Fruit fly (Drosophila melanogaster) whole organism, embryonic: Measurements from ENCODE around the gene DENR.

ENCODE experiments used
- B-H1 ChIP-seq: fragments of 200-800 bp; sonication (Bioruptor generic); IDR thresholded peaks from 3 replicates; pipeline ENCODE4 v1.3.6; 2022; ENCODE audit warnings: missing biosample characterization, missing genetic modification characterization
- CG11456 ChIP-seq: fragments of 200-800 bp; sonication (Bioruptor generic); IDR thresholded peaks from 3 replicates; pipeline ENCODE4 v1.3.6; 2022; ENCODE audit warnings: missing biosample characterization, missing genetic modification characterization
- CG11560 ChIP-seq: fragments of 200-800 bp; sonication (Bioruptor generic); IDR thresholded peaks from 3 replicates; pipeline ENCODE4 v1.3.6; 2022; ENCODE audit warnings: missing biosample characterization, missing genetic modification characterization
- CG12071 ChIP-seq: fragments of 200-800 bp; sonication (Bioruptor generic); optimal IDR thresholded peaks from 3 replicates; lab custom pipeline; 2018; ENCODE audit warnings: missing biosample characterization, mild to moderate bottlenecking, missing genetic modification characterization
- CG13894 ChIP-seq: fragments of 200-800 bp; sonication (Bioruptor generic); optimal IDR thresholded peaks from 3 replicates; lab custom pipeline; 2018; ENCODE audit warnings: missing biosample characterization, mild to moderate bottlenecking, missing genetic modification characterization, moderate library complexity
- CG14667 ChIP-seq: fragments of 200-800 bp; sonication (Bioruptor generic); IDR thresholded peaks from 2 replicates; pipeline ENCODE4 v1.3.6; 2022; ENCODE audit warnings: missing biosample characterization, missing genetic modification characterization
- CG14965 ChIP-seq: fragments of 200-800 bp; sonication (Bioruptor generic); optimal IDR thresholded peaks from 2 replicates; lab custom pipeline; 2016; ENCODE audit warnings: missing biosample characterization, missing genetic modification characterization, borderline replicate concordance
- CG15269 ChIP-seq: fragments of 200-800 bp; sonication (Bioruptor generic); optimal IDR thresholded peaks from 2 replicates; lab custom pipeline; 2018; ENCODE audit warnings: missing biosample characterization, mild to moderate bottlenecking, missing genetic modification characterization, moderate library complexity
- CG15696 ChIP-seq: fragments of 200-800 bp; sonication (Bioruptor generic); optimal IDR thresholded peaks from 2 replicates; lab custom pipeline; 2019; ENCODE audit warnings: missing biosample characterization, mild to moderate bottlenecking, missing genetic modification characterization, moderate library complexity
- CG17359 ChIP-seq: fragments of 200-800 bp; sonication (Bioruptor generic); optimal IDR thresholded peaks from 3 replicates; lab custom pipeline; 2018; ENCODE audit warnings: missing biosample characterization, mild to moderate bottlenecking, missing genetic modification characterization, moderate library complexity
- CG1792 ChIP-seq: fragments of 200-800 bp; sonication (Bioruptor generic); optimal IDR thresholded peaks from 2 replicates; lab custom pipeline; 2016; ENCODE audit warnings: missing biosample characterization, missing genetic modification characterization
- CG2199 ChIP-seq: fragments of 200-800 bp; sonication (Bioruptor generic); IDR thresholded peaks from 3 replicates; pipeline ENCODE4 v1.3.6; 2022; ENCODE audit warnings: missing biosample characterization, missing genetic modification characterization
- CG2678 ChIP-seq: fragments of 200-800 bp; sonication (Bioruptor generic); optimal IDR thresholded peaks from 3 replicates; lab custom pipeline; 2019; ENCODE audit warnings: missing biosample characterization, mild to moderate bottlenecking, missing genetic modification characterization, moderate library complexity
- CG30020 ChIP-seq: fragments of 200-800 bp; optimal IDR thresholded peaks from 2 replicates; lab custom pipeline; 2019; ENCODE audit warnings: missing biosample characterization, mild to moderate bottlenecking, missing genetic modification characterization, moderate library complexity
- CG33557 ChIP-seq: fragments of 200-800 bp; sonication (Bioruptor generic); optimal IDR thresholded peaks from 2 replicates; lab custom pipeline; 2019; ENCODE audit warnings: missing biosample characterization, mild to moderate bottlenecking, missing genetic modification characterization, moderate library complexity
- CG34224 ChIP-seq: fragments of 200-800 bp; sonication (Bioruptor generic); IDR thresholded peaks from 3 replicates; pipeline ENCODE4 v1.3.6; 2022; ENCODE audit warnings: missing biosample characterization, missing genetic modification characterization; ENCODE audit not compliant: partially characterized antibody
- CG3726 ChIP-seq: fragments of 200-800 bp; sonication (Bioruptor generic); IDR thresholded peaks from 3 replicates; pipeline ENCODE4, ENCODE4 v1.3.6; 2022; ENCODE audit warnings: missing biosample characterization, missing genetic modification characterization
- CG4424 ChIP-seq: fragments of 200-800 bp; sonication (Bioruptor generic); optimal IDR thresholded peaks from 3 replicates; lab custom pipeline; 2016; ENCODE audit warnings: missing biosample characterization, missing genetic modification characterization
- CG4617 ChIP-seq: fragments of 200-800 bp; sonication (Bioruptor generic); optimal IDR thresholded peaks from 3 replicates; lab custom pipeline; 2016; ENCODE audit warnings: missing biosample characterization, missing genetic modification characterization, borderline replicate concordance
- CG4854 ChIP-seq: fragments of 200-800 bp; sonication (Bioruptor generic); optimal IDR thresholded peaks from 2 replicates; lab custom pipeline; 2016; ENCODE audit warnings: missing biosample characterization, missing genetic modification characterization, inconsistent platforms
- CG5953 ChIP-seq: fragments of 200-800 bp; sonication (Bioruptor generic); IDR thresholded peaks from 2 replicates; pipeline ENCODE4 v1.3.6; 2022; ENCODE audit warnings: missing biosample characterization, missing genetic modification characterization
- CG6175 ChIP-seq: fragments of 200-800 bp; sonication (Bioruptor generic); IDR thresholded peaks from 3 replicates; pipeline ENCODE4 v1.3.6; 2022; ENCODE audit warnings: missing biosample characterization, missing genetic modification characterization
- CG6813 ChIP-seq: fragments of 200-800 bp; sonication (Bioruptor generic); optimal IDR thresholded peaks from 2 replicates; lab custom pipeline; 2017; ENCODE audit warnings: missing biosample characterization, missing genetic modification characterization, mild to moderate bottlenecking, moderate library complexity, missing genetic modification reagents
- CG7839 ChIP-seq: fragments of 200-800 bp; sonication (Bioruptor generic); optimal IDR thresholded peaks from 3 replicates; lab custom pipeline; 2018; ENCODE audit warnings: missing biosample characterization, mild to moderate bottlenecking, missing genetic modification characterization, moderate library complexity
- CG8089 ChIP-seq: fragments of 200-800 bp; sonication (Bioruptor generic); optimal IDR thresholded peaks from 3 replicates; lab custom pipeline; 2016; ENCODE audit warnings: missing biosample characterization, missing genetic modification characterization
- CG8924 ChIP-seq: fragments of 200-800 bp; optimal IDR thresholded peaks from 3 replicates; lab custom pipeline; 2019; ENCODE audit warnings: missing biosample characterization, mild to moderate bottlenecking, missing genetic modification characterization, moderate library complexity
- CG9932 ChIP-seq: fragments of 200-800 bp; sonication (Bioruptor generic); IDR thresholded peaks from 2 replicates; pipeline ENCODE4 v1.3.6; 2022; ENCODE audit warnings: missing biosample characterization, missing genetic modification characterization
- Camta ChIP-seq: fragments of 200-800 bp; sonication (Bioruptor generic); optimal IDR thresholded peaks from 2 replicates; lab custom pipeline; 2016; ENCODE audit warnings: missing biosample characterization, missing genetic modification characterization
- D ChIP-seq, 2 experiments: fragments of 200-800 bp in 1 of 2; fragments of >200 bp in 1 of 2; sonication (Bioruptor generic) in 1 of 2; optimal IDR thresholded peaks; 2 replicates in 1 of 2; 3 replicates in 1 of 2; lab custom pipeline; 2017; ENCODE audit warnings: mild to moderate bottlenecking in 1 of 2, missing biosample characterization in 1 of 2, missing genetic modification characterization in 1 of 2, missing genetic modification reagents in 1 of 2
- Dek ChIP-seq: fragments of 200-800 bp; sonication (Bioruptor generic); optimal IDR thresholded peaks from 3 replicates; lab custom pipeline; 2019; ENCODE audit warnings: missing biosample characterization, mild to moderate bottlenecking, missing genetic modification characterization, moderate library complexity
- E2f2 ChIP-seq: fragments of 200-800 bp; sonication (Bioruptor generic); IDR thresholded peaks from 2 replicates; pipeline ENCODE4 v1.3.6; 2022; ENCODE audit warnings: missing biosample characterization, missing genetic modification characterization
- GATAe ChIP-seq: fragments of 200-800 bp; sonication (Bioruptor generic); conservative IDR thresholded peaks from 2 replicates; pipeline ENCODE4 v1.3.6; 2022; ENCODE audit warnings: missing biosample characterization, missing genetic modification characterization
- Hr78 ChIP-seq, 2 experiments: fragments of 200-800 bp in 1 of 2; fragments of >200 bp in 1 of 2; sonication (Bioruptor generic) in 1 of 2; optimal IDR thresholded peaks; 2 replicates each; lab custom pipeline; 2017 to 2019; ENCODE audit warnings: missing biosample characterization in 2 of 2, missing genetic modification characterization in 2 of 2, mild to moderate bottlenecking in 1 of 2, moderate library complexity in 1 of 2
- Mad ChIP-seq: fragments of 200-800 bp; sonication (Bioruptor generic); optimal IDR thresholded peaks from 2 replicates; lab custom pipeline; 2016; ENCODE audit warnings: missing biosample characterization, missing genetic modification characterization
- bcd ChIP-seq: fragments of 200-800 bp; sonication (Bioruptor generic); optimal IDR thresholded peaks from 2 replicates; lab custom pipeline; 2017; ENCODE audit warnings: missing biosample characterization, mild to moderate bottlenecking, missing genetic modification characterization
- crc ChIP-seq: fragments of 200-800 bp; sonication (Bioruptor generic); optimal IDR thresholded peaks from 2 replicates; lab custom pipeline; 2016; ENCODE audit warnings: missing biosample characterization, missing genetic modification characterization
- cwo ChIP-seq: fragments of 200-800 bp; sonication (Bioruptor generic); optimal IDR thresholded peaks from 3 replicates; lab custom pipeline; 2017; ENCODE audit warnings: missing biosample characterization, missing genetic modification characterization, mild to moderate bottlenecking, moderate library complexity, missing genetic modification reagents
- exex ChIP-seq: fragments of 200-800 bp; sonication (Bioruptor generic); optimal IDR thresholded peaks from 4 replicates; lab custom pipeline; 2018; ENCODE audit warnings: missing biosample characterization, mild to moderate bottlenecking, missing genetic modification characterization, moderate library complexity
- gro ChIP-seq: fragments of 200-800 bp; sonication (Bioruptor generic); optimal IDR thresholded peaks from 2 replicates; lab custom pipeline; 2016; ENCODE audit warnings: missing biosample characterization, missing genetic modification characterization
- gsb ChIP-seq: fragments of 200-800 bp; sonication (Bioruptor generic); IDR thresholded peaks from 2 replicates; pipeline ENCODE4 v1.3.6; 2022; ENCODE audit warnings: missing biosample characterization, missing genetic modification characterization
- hkb ChIP-seq, 2 experiments: fragments of 200-800 bp in 1 of 2; fragments of >200 bp in 1 of 2; sonication (Bioruptor generic) in 1 of 2; IDR thresholded peaks in 1 of 2; optimal IDR thresholded peaks in 1 of 2; 2 replicates each; pipeline versions ENCODE4 v1.3.6 to Lab custom; 2017 to 2022; ENCODE audit warnings: missing biosample characterization in 1 of 2, missing genetic modification characterization in 1 of 2
- jigr1 ChIP-seq: fragments of 200-800 bp; sonication (Bioruptor generic); IDR thresholded peaks from 3 replicates; pipeline ENCODE4 v1.3.6; 2022; ENCODE audit warnings: missing biosample characterization, missing genetic modification characterization
- luna ChIP-seq: fragments of 200-800 bp; sonication (Bioruptor generic); optimal IDR thresholded peaks from 2 replicates; lab custom pipeline; 2016; ENCODE audit warnings: missing biosample characterization, missing genetic modification characterization
- peb ChIP-seq: fragments of 200-800 bp; sonication (Bioruptor generic); IDR thresholded peaks from 2 replicates; pipeline ENCODE4 v1.3.6; 2022; ENCODE audit warnings: missing biosample characterization, missing genetic modification characterization
- psq ChIP-seq: fragments of 200-800 bp; sonication (Bioruptor generic); optimal IDR thresholded peaks from 2 replicates; lab custom pipeline; 2017; ENCODE audit warnings: missing biosample characterization, missing genetic modification characterization
- salm ChIP-seq: fragments of 200-800 bp; sonication (Bioruptor generic); optimal IDR thresholded peaks from 2 replicates; lab custom pipeline; 2018; ENCODE audit warnings: missing biosample characterization, mild to moderate bottlenecking, missing genetic modification characterization
- sisA ChIP-seq: fragments of 200-800 bp; sonication (Bioruptor generic); IDR thresholded peaks from 2 replicates; pipeline ENCODE4 v1.3.6; 2022; ENCODE audit warnings: missing biosample characterization, missing genetic modification characterization
- ssp ChIP-seq: fragments of 200-800 bp; sonication (Bioruptor generic); IDR thresholded peaks from 2 replicates; pipeline ENCODE4 v1.3.6; 2022; ENCODE audit warnings: missing biosample characterization, missing genetic modification characterization
- z ChIP-seq: fragments of 200-800 bp; sonication (Bioruptor generic); IDR thresholded peaks from 3 replicates; pipeline ENCODE4 v1.3.6; 2022; ENCODE audit warnings: missing biosample characterization, missing genetic modification characterization
- zf30C ChIP-seq: fragments of 200-800 bp; sonication (Bioruptor generic); optimal IDR thresholded peaks from 3 replicates; lab custom pipeline; 2018; ENCODE audit warnings: missing biosample characterization, mild to moderate bottlenecking, missing genetic modification characterization

Gene DENR

DNA sequence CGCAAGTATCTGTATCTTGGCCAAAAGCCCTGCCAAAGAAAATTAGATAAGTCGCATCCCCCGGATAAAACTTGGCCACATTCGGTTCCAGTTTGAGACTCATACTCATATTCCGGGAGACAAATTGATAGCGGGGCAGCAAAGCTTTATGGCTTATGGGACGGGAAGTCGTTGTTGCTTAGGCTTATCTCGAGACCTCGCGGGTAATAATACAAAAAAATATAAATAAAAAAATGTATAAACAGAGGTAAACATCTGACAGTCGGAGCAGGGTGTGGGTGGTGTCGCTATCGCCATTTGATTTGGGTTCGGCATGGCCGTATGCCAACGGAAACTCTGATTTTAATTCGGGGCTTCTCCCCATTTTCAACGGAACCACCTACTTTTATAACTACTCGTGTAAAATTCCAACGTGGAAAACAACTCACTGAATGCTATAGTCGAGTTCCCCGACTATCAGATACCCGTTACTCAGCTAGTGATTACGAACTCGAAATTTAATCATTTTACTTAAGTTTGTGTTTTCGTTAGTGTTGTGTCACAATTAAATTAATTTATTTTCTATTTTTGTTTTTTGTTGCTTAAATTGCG is 48.7 kb downstream of the DENR start (continued):
- no peak for TF ChIP-seq CG1792 (GFP tag; lab: Kevin White, UChicago)
- TF ChIP-seq CG13894 (tag; lab: Kevin White, UChicago) = peak; percentile 79
- TF ChIP-seq CG34224 (GFP tag; lab: Robert Waterston, UW) = no peak
- TF ChIP-seq CG2199 (GFP tag; lab: Robert Waterston, UW) = 0 out of 3 replicates have a peak, but pooled peaks have one; percentile 16
- TF ChIP-seq CG2678 (tag; lab: Kevin White, UChicago) = peak; percentile 10
- no peak for TF ChIP-seq B-H1 (GFP tag; lab: Robert Waterston, UW)
- TF ChIP-seq sisA (GFP tag; lab: Robert Waterston, UW) = no peak
- no peak for TF ChIP-seq CG14965
- no peak for TF ChIP-seq zf30C (GFP tag; lab: Kevin White, UChicago)
- TF ChIP-seq jigr1 = no peak
- TF ChIP-seq hkb (optimal IDR thresholded peaks at IDR 0.05; lab: Kevin White, UChicago) = no peak
- no peak for TF ChIP-seq hkb (GFP tag; IDR thresholded peaks at IDR 0.05; lab: Robert Waterston, UW)
- no peak for TF ChIP-seq CG15269 (tag; lab: Kevin White, UChicago)
- TF ChIP-seq cwo (GFP tag; lab: Kevin White, UChicago) = peak; percentile 6
- no peak for TF ChIP-seq CG14667 (GFP tag; lab: Robert Waterston, UW)
- no peak for TF ChIP-seq CG15696 (tag; lab: Kevin White, UChicago)
- TF ChIP-seq CG4854 (GFP tag; lab: Kevin White, UChicago) = no peak
- no peak for TF ChIP-seq CG6175 (GFP tag; lab: Robert Waterston, UW)
- no peak for TF ChIP-seq CG4617
- no peak for TF ChIP-seq CG3726 (GFP tag; lab: Robert Waterston, UW)
- no peak for TF ChIP-seq CG9932
- TF ChIP-seq CG17359 (tag; lab: Kevin White, UChicago) = no peak
- no peak for TF ChIP-seq CG30020 (tag; lab: Kevin White, UChicago)
- TF ChIP-seq D (optimal IDR thresholded peaks at IDR 0.05; lab: Kevin White, UChicago) = no peak
- TF ChIP-seq D (GFP tag; optimal IDR thresholded peaks at IDR 0.05; lab: Kevin White, UChicago) = no peak
- TF ChIP-seq psq (GFP tag; lab: Kevin White, UChicago) = no peak
- no peak for TF ChIP-seq CG12071
- TF ChIP-seq GATAe (GFP tag; lab: Robert Waterston, UW) = no peak
- TF ChIP-seq exex (tag; lab: Kevin White, UChicago) = peak; percentile 3
- no peak for TF ChIP-seq CG11456 (GFP tag; lab: Robert Waterston, UW)
- TF ChIP-seq gsb (GFP tag; lab: Robert Waterston, UW) = no peak
- TF ChIP-seq z (GFP tag; lab: Robert Waterston, UW) = no peak
- no peak for TF ChIP-seq crc (GFP tag; lab: Kevin White, UChicago)
- no peak for TF ChIP-seq ssp (GFP tag; lab: Robert Waterston, UW)
- no peak for TF ChIP-seq CG7839 (tag; lab: Kevin White, UChicago)
- TF ChIP-seq Camta (GFP tag; lab: Kevin White, UChicago) = no peak
- no peak for TF ChIP-seq salm (tag; lab: Kevin White, UChicago)
- TF ChIP-seq Mad (GFP tag; lab: Kevin White, UChicago) = no peak
- no peak for TF ChIP-seq bcd (GFP tag; lab: Kevin White, UChicago)
- no peak for TF ChIP-seq luna (GFP tag; lab: Kevin White, UChicago)
- TF ChIP-seq CG8924 = no peak
- TF ChIP-seq CG5953 (GFP tag; lab: Robert Waterston, UW) = no peak
- no peak for TF ChIP-seq CG8089 (GFP tag; lab: Kevin White, UChicago)
- TF ChIP-seq CG11560 (tag; lab: Robert Waterston, UW) = no peak
- no peak for TF ChIP-seq E2f2 (GFP tag; lab: Robert Waterston, UW)
- no peak for TF ChIP-seq CG33557
- no peak for TF ChIP-seq CG4424 (GFP tag; lab: Kevin White, UChicago)
- TF ChIP-seq gro = no peak
- no peak for TF ChIP-seq CG6813 (GFP tag; lab: Kevin White, UChicago)
- no peak for TF ChIP-seq peb (GFP tag; lab: Robert Waterston, UW)
- no peak for TF ChIP-seq Dek (tag; lab: Kevin White, UChicago)
- TF ChIP-seq Hr78 (GFP tag; optimal IDR thresholded peaks at IDR 0.05; lab: Kevin White, UChicago) = no peak
